Worm (Caenorhabditis elegans) whole organism, L2 larva: ENCODE measurements around the gene rpl-26.
A peak's percentile ranks its signal among the peaks of the same experiment; 100 is the strongest.

Source experiments
- C34F6.9 ChIP-seq: fragments of 150-350 bp; optimal IDR thresholded peaks from 2 replicates; lab custom pipeline; 2014; ENCODE audit warnings: missing biosample characterization, missing genetic modification characterization
- F13H6.1 ChIP-seq: sonication (generic microtip); optimal IDR thresholded peaks from 2 replicates; lab custom pipeline; 2016; ENCODE audit warnings: missing genetic modification characterization, missing compliant biosample characterization
- Y55F3AM.14 ChIP-seq: fragments of 200-800 bp; sonication (Bioruptor generic); optimal IDR thresholded peaks from 2 replicates; lab custom pipeline; 2018; ENCODE audit warnings: mild to moderate bottlenecking, missing genetic modification characterization, missing compliant biosample characterization
- ZK546.5 ChIP-seq: sonication (generic microtip); optimal IDR thresholded peaks from 2 replicates; lab custom pipeline; 2017; ENCODE audit warnings: missing biosample characterization, missing genetic modification characterization
- alr-1 ChIP-seq: fragments of 150-350 bp; optimal IDR thresholded peaks from 2 replicates; lab custom pipeline; 2014; ENCODE audit warnings: missing biosample characterization, missing genetic modification characterization
- blmp-1 ChIP-seq: sonication (generic microtip); optimal IDR thresholded peaks from 2 replicates; lab custom pipeline; 2017; ENCODE audit warnings: missing genetic modification characterization, mild to moderate bottlenecking, missing compliant biosample characterization, antibody characterized with exemption, moderate library complexity; ENCODE audit not compliant: insufficient read depth
- ceh-16 ChIP-seq: fragments of 150-350 bp; optimal IDR thresholded peaks from 2 replicates; lab custom pipeline; 2014; ENCODE audit warnings: missing biosample characterization, missing genetic modification characterization
- crh-2 ChIP-seq: sonication (generic microtip); optimal IDR thresholded peaks from 2 replicates; lab custom pipeline; 2017; ENCODE audit warnings: missing biosample characterization, missing genetic modification characterization
- egl-27 ChIP-seq: sonication (generic microtip); optimal IDR thresholded peaks from 3 replicates; lab custom pipeline; 2017; ENCODE audit warnings: missing biosample characterization, missing genetic modification reagents, missing genetic modification characterization
- elt-3 ChIP-seq: sonication (generic microtip); optimal IDR thresholded peaks from 2 replicates; lab custom pipeline; 2017; ENCODE audit warnings: missing biosample characterization, missing genetic modification characterization
- fos-1 ChIP-seq: fragments of 150-350 bp; optimal IDR thresholded peaks from 2 replicates; lab custom pipeline; 2014; ENCODE audit warnings: missing biosample characterization, missing genetic modification characterization
- gmeb-1 ChIP-seq: fragments of 150-350 bp; optimal IDR thresholded peaks from 2 replicates; lab custom pipeline; 2014; ENCODE audit warnings: missing biosample characterization, missing genetic modification characterization
- lin-11 ChIP-seq: fragments of 150-350 bp; sonication (generic microtip); optimal IDR thresholded peaks from 2 replicates; lab custom pipeline; 2014; ENCODE audit warnings: missing biosample characterization, missing genetic modification characterization, inconsistent platforms, mixed read lengths
- lin-13 ChIP-seq: fragments of 150-350 bp; optimal IDR thresholded peaks from 2 replicates; lab custom pipeline; 2014; ENCODE audit warnings: missing biosample characterization, missing genetic modification reagents, missing genetic modification characterization
- lsy-2 ChIP-seq, 2 experiments: fragments of 150-350 bp in 1 of 2; sonication (generic microtip) in 1 of 2; optimal IDR thresholded peaks; 2 replicates each; lab custom pipeline; 2014 to 2017; ENCODE audit warnings: missing biosample characterization in 2 of 2, missing genetic modification characterization in 2 of 2
- mbf-1 ChIP-seq: sonication (generic microtip); optimal IDR thresholded peaks from 2 replicates; lab custom pipeline; 2017; ENCODE audit warnings: missing biosample characterization, missing genetic modification characterization
- mdl-1 ChIP-seq, 2 experiments: fragments of 150-350 bp in 1 of 2; sonication (generic microtip) in 1 of 2; optimal IDR thresholded peaks; 2 replicates each; lab custom pipeline; 2017; ENCODE audit warnings: missing biosample characterization in 2 of 2, missing genetic modification characterization in 2 of 2
- nhr-11 ChIP-seq: fragments of 150-350 bp; optimal IDR thresholded peaks from 2 replicates; lab custom pipeline; 2014; ENCODE audit warnings: missing biosample characterization, missing genetic modification characterization
- nhr-12 ChIP-seq: fragments of 150-350 bp; optimal IDR thresholded peaks from 2 replicates; lab custom pipeline; 2014; ENCODE audit warnings: missing biosample characterization, missing genetic modification characterization
- nhr-129 ChIP-seq: fragments of 150-350 bp; optimal IDR thresholded peaks from 2 replicates; lab custom pipeline; 2014; ENCODE audit warnings: missing biosample characterization, missing genetic modification characterization
- nhr-23 ChIP-seq: fragments of 150-350 bp; optimal IDR thresholded peaks from 2 replicates; lab custom pipeline; 2014; ENCODE audit warnings: missing biosample characterization, missing genetic modification reagents, missing genetic modification characterization
- nhr-237 ChIP-seq: fragments of 150-350 bp; optimal IDR thresholded peaks from 2 replicates; lab custom pipeline; 2014; ENCODE audit warnings: missing biosample characterization, missing genetic modification characterization
- nhr-25 ChIP-seq: fragments of 150-350 bp; sonication (generic microtip); optimal IDR thresholded peaks from 3 replicates; lab custom pipeline; 2014; ENCODE audit warnings: missing biosample characterization, missing genetic modification characterization
- nhr-6 ChIP-seq: fragments of 150-350 bp; optimal IDR thresholded peaks from 2 replicates; lab custom pipeline; 2014; ENCODE audit warnings: missing biosample characterization, missing genetic modification characterization
- nhr-77 ChIP-seq: fragments of 150-350 bp; optimal IDR thresholded peaks from 2 replicates; lab custom pipeline; 2014; ENCODE audit warnings: missing biosample characterization, missing genetic modification characterization
- peb-1 ChIP-seq: fragments of 150-350 bp; optimal IDR thresholded peaks from 2 replicates; lab custom pipeline; 2014; ENCODE audit warnings: missing biosample characterization, missing genetic modification characterization
- skn-1 ChIP-seq: sonication (generic microtip); optimal IDR thresholded peaks from 2 replicates; lab custom pipeline; 2017; ENCODE audit warnings: missing biosample characterization, missing genetic modification characterization
- sma-3 ChIP-seq: sonication (generic microtip); optimal IDR thresholded peaks from 2 replicates; lab custom pipeline; 2016; ENCODE audit warnings: missing genetic modification reagents, missing genetic modification characterization, missing compliant biosample characterization
- sma-9 ChIP-seq, 2 experiments: fragments of 150-350 bp in 1 of 2; sonication (generic microtip) in 1 of 2; optimal IDR thresholded peaks; 2 replicates each; lab custom pipeline; 2014 to 2016; ENCODE audit warnings: missing genetic modification characterization in 2 of 2, mild to moderate bottlenecking in 1 of 2, missing biosample characterization in 1 of 2, missing compliant biosample characterization in 1 of 2, missing genetic modification reagents in 1 of 2, moderate library complexity in 1 of 2
- snpc-4 ChIP-seq: fragments of 150-350 bp; optimal IDR thresholded peaks from 2 replicates; lab custom pipeline; 2014; ENCODE audit warnings: missing biosample characterization, missing genetic modification characterization
- unc-39 ChIP-seq: fragments of 150-350 bp; optimal IDR thresholded peaks from 2 replicates; lab custom pipeline; 2014; ENCODE audit warnings: missing biosample characterization, missing genetic modification characterization
- unc-55 ChIP-seq: fragments of 150-350 bp; sonication (generic microtip); optimal IDR thresholded peaks from 3 replicates; lab custom pipeline; 2014; ENCODE audit warnings: missing biosample characterization, missing genetic modification reagents, missing genetic modification characterization
- unc-62 ChIP-seq: fragments of 150-350 bp; optimal IDR thresholded peaks from 2 replicates; lab custom pipeline; 2014; ENCODE audit warnings: missing biosample characterization, missing genetic modification reagents, missing genetic modification characterization
- zag-1 ChIP-seq: fragments of 150-350 bp; optimal IDR thresholded peaks from 2 replicates; lab custom pipeline; 2014; ENCODE audit warnings: missing biosample characterization, missing genetic modification characterization
- ztf-1 ChIP-seq: fragments of 200-800 bp; sonication (Bioruptor generic); conservative IDR thresholded peaks from 2 replicates; pipeline ENCODE4 v1.3.6; 2022; ENCODE audit warnings: missing genetic modification characterization, missing compliant biosample characterization
- ztf-11 ChIP-seq: sonication (generic microtip); optimal IDR thresholded peaks from 2 replicates; lab custom pipeline; 2017; ENCODE audit warnings: missing biosample characterization, missing genetic modification characterization
- ztf-4 ChIP-seq: fragments of 150-350 bp; optimal IDR thresholded peaks from 2 replicates; lab custom pipeline; 2014; ENCODE audit warnings: missing biosample characterization, missing genetic modification characterization

rpl-26 gene

ce11 chrII:8562002-8562401, 40.6 kb upstream of the rpl-26 start, which contains the start of gene F54C9.14:
F54C9.14 (plus strand) TSS chrII:8562302.
- TF ChIP-seq egl-27 (tag; lab: Kevin White, UChicago) (no peak), unc-39 (tag; lab: Kevin White, UChicago) (no peak), sma-9 (GFP tag; optimal IDR thresholded peaks at IDR 0.05; lab: Kevin White, UChicago) (no peak), sma-9 (tag; optimal IDR thresholded peaks at IDR 0.05; lab: Kevin White, UChicago) (no peak), nhr-237 (tag; lab: Kevin White, UChicago) (no peak), ceh-16 (tag; lab: Kevin White, UChicago) (no peak), nhr-6 (no peak), C34F6.9 (tag; lab: Kevin White, UChicago) (no peak), fos-1 (tag; lab: Kevin White, UChicago) (no peak), alr-1 (tag; lab: Kevin White, UChicago) (no peak), Y55F3AM.14 (GFP tag; lab: Kevin White, UChicago) (no peak), skn-1 (tag; lab: Kevin White, UChicago) (no peak), sma-3 (GFP tag; lab: Kevin White, UChicago) (no peak), crh-2 (tag; lab: Kevin White, UChicago) (no peak), unc-55 (GFP tag; lab: Kevin White, UChicago) (no peak), mbf-1 (tag; lab: Kevin White, UChicago) (no peak), lin-13 (GFP tag; lab: Kevin White, UChicago) (no peak), peb-1 (tag; lab: Kevin White, UChicago) (no peak), unc-62 (GFP tag; lab: Kevin White, UChicago) (no peak)
- TF ChIP-seq, all 48 proteins: peak for 0

ce11 chrII:8566039-8566438, 36.5 kb upstream of the rpl-26 start, which contains the start of gene stc-1:
stc-1 (minus strand) TSS chrII:8566139.
- TF ChIP-seq snpc-4 (tag; lab: Kevin White, UChicago) (no peak), gmeb-1 (tag; lab: Kevin White, UChicago) (peak; percentile 84), alr-1 (tag; lab: Kevin White, UChicago) (no peak), mdl-1 (tag; optimal IDR thresholded peaks at IDR 0.05; lab: Kevin White, UChicago) (no peak), C34F6.9 (tag; lab: Kevin White, UChicago) (peak; percentile 36), nhr-12 (no peak), Y55F3AM.14 (GFP tag; lab: Kevin White, UChicago) (no peak), unc-55 (GFP tag; lab: Kevin White, UChicago) (peak; percentile 41), lsy-2 (tag; optimal IDR thresholded peaks at IDR 0.05; lab: Kevin White, UChicago) (peak in 1 of 2 experiments; percentile 58), nhr-129 (tag; lab: Kevin White, UChicago) (peak; percentile 23), crh-2 (tag; lab: Kevin White, UChicago) (peak; percentile 43), sma-3 (GFP tag; lab: Kevin White, UChicago) (peak; percentile 13)
- TF ChIP-seq, all 48 proteins: peak for 7

- no peak for TF ChIP-seq unc-39 (tag; lab: Kevin White, UChicago)
- TF ChIP-seq fos-1 (tag; lab: Kevin White, UChicago): peak; percentile 98
- TF ChIP-seq ZK546.5 (tag; lab: Kevin White, UChicago): no peak
- no peak for TF ChIP-seq ztf-1 (GFP tag; lab: Robert Waterston, UW)
- no peak for TF ChIP-seq nhr-6
- no peak for TF ChIP-seq mdl-1 (tag; optimal IDR thresholded peaks at IDR 0.05; lab: Kevin White, UChicago)
- peak; percentile 54 for TF ChIP-seq crh-2 (tag; lab: Kevin White, UChicago)
- TF ChIP-seq unc-55 (GFP tag; lab: Kevin White, UChicago): no peak
- no peak for TF ChIP-seq nhr-11
- TF ChIP-seq elt-3 (tag; lab: Kevin White, UChicago): no peak
- no peak for TF ChIP-seq nhr-23
- TF ChIP-seq blmp-1: no peak
- TF ChIP-seq F13H6.1 (tag; lab: Kevin White, UChicago): peak; percentile 46
- TF ChIP-seq nhr-77 (tag; lab: Kevin White, UChicago): no peak
- TF ChIP-seq lsy-2 (tag; optimal IDR thresholded peaks at IDR 0.05; lab: Kevin White, UChicago): peak in 1 of 2 experiments; percentile 11
- no peak for TF ChIP-seq ztf-11 (tag; lab: Kevin White, UChicago)
- no peak for TF ChIP-seq C34F6.9 (tag; lab: Kevin White, UChicago)
- no peak for TF ChIP-seq ztf-4 (tag; lab: Kevin White, UChicago)
- TF ChIP-seq nhr-25 (tag; lab: Kevin White, UChicago): no peak
- TF ChIP-seq nhr-129 (tag; lab: Kevin White, UChicago): no peak
- peak; percentile 41 for TF ChIP-seq gmeb-1 (tag; lab: Kevin White, UChicago)
- TF ChIP-seq sma-9 (GFP tag; optimal IDR thresholded peaks at IDR 0.05; lab: Kevin White, UChicago): peak; percentile 13
- no peak for TF ChIP-seq sma-9 (tag; optimal IDR thresholded peaks at IDR 0.05; lab: Kevin White, UChicago)
- no peak for TF ChIP-seq zag-1
- TF ChIP-seq lin-11 (tag; lab: Kevin White, UChicago): no peak
Measured at ce11 chrII:8566806-8567266, 35.7 kb upstream of the rpl-26 start, which contains the start of gene F54C9.3. F54C9.3 (minus strand) TSS chrII:8566856.
